Worm (Caenorhabditis elegans): ENCODE results near the gene F17H10.4.

The F17H10.4 gene

ce11 chrX:13104966-13105365 is 21.4 kb downstream of the F17H10.4 start, which contains the start of gene F17H10.1 (continued):
- TF ChIP-seq ceh-91 (GFP tag; IDR thresholded peaks at IDR 0.05), result no peak
- no peak for TF ChIP-seq nfya-1 (tag; optimal IDR thresholded peaks at IDR 0.05; ENCODE audit: borderline replicate concordance, insufficient read depth)
- peak in 1 of 2 experiments; percentile 76 for TF ChIP-seq let-607 (tag; optimal IDR thresholded peaks at IDR 0.05)
- peak; percentile 63 for TF ChIP-seq K12H6.12 (tag; optimal IDR thresholded peaks at IDR 0.05)
- no peak for TF ChIP-seq Y56A3A.18 (GFP tag; IDR thresholded peaks at IDR 0.05)
- TF ChIP-seq mxl-1 (tag; optimal IDR thresholded peaks at IDR 0.05), result no peak
- TF ChIP-seq mel-28 (tag; optimal IDR thresholded peaks at IDR 0.05; ENCODE audit: borderline replicate concordance), result no peak
- TF ChIP-seq snpc-1.3 (tag; optimal IDR thresholded peaks at IDR 0.05; ENCODE audit: insufficient read depth), result no peak
- no peak for TF ChIP-seq unc-62 (GFP tag; optimal IDR thresholded peaks at IDR 0.05)
- TF ChIP-seq lir-1 (GFP tag; conservative IDR thresholded peaks at IDR 0.05), result peak; percentile 64
- TF ChIP-seq madf-10 (tag; optimal IDR thresholded peaks at IDR 0.05), result peak; percentile 68
- TF ChIP-seq unc-130 (GFP tag; optimal IDR thresholded peaks at IDR 0.05), result no peak
- TF ChIP-seq F49E8.2 (tag; optimal IDR thresholded peaks at IDR 0.05; ENCODE audit: insufficient read depth), result no peak
- TF ChIP-seq nhr-80 (tag; optimal IDR thresholded peaks at IDR 0.05), result peak; percentile 88
- peak; percentile 75 for TF ChIP-seq dox-1 (GFP tag; IDR thresholded peaks at IDR 0.05)
- peak; percentile 47 for TF ChIP-seq hmg-1.2 (GFP tag; IDR thresholded peaks at IDR 0.05)
- TF ChIP-seq xnd-1 (tag; optimal IDR thresholded peaks at IDR 0.05), result no peak
- TF ChIP-seq hrde-1 (tag; optimal IDR thresholded peaks at IDR 0.05; ENCODE audit: borderline replicate concordance), result no peak
- no peak for TF ChIP-seq egl-44 (GFP tag; IDR thresholded peaks at IDR 0.05)
- no peak for TF ChIP-seq T07F8.4 (tag; optimal IDR thresholded peaks at IDR 0.05)
- no peak for TF ChIP-seq F37B4.10 (GFP tag; IDR thresholded peaks at IDR 0.05)
- no peak for TF ChIP-seq B0019.2 (GFP tag; conservative IDR thresholded peaks at IDR 0.05)
- TF ChIP-seq zim-3 (tag; optimal IDR thresholded peaks at IDR 0.05), result no peak
- 0 out of 2 replicates have a peak, but pooled peaks have one; percentile 44 for TF ChIP-seq cebp-1 (GFP tag; IDR thresholded peaks at IDR 0.05)
- TF ChIP-seq cebp-1 (tag; optimal IDR thresholded peaks at IDR 0.05), result peak; percentile 82
- peak; percentile 66 for TF ChIP-seq die-1 (tag; optimal IDR thresholded peaks at IDR 0.05)
- peak; percentile 54 for TF ChIP-seq ekl-4 (GFP tag; IDR thresholded peaks at IDR 0.05)
- TF ChIP-seq rpc-1 (optimal IDR thresholded peaks at IDR 0.05), result no peak
- no peak for TF ChIP-seq rpc-1 (tag; optimal IDR thresholded peaks at IDR 0.05)
- no peak for TF ChIP-seq F57C9.4 (tag; optimal IDR thresholded peaks at IDR 0.05)
- no peak for TF ChIP-seq rec-8 (tag; optimal IDR thresholded peaks at IDR 0.05)
- no peak for TF ChIP-seq egl-18 (GFP tag; IDR thresholded peaks at IDR 0.05)
- peak; percentile 89 for TF ChIP-seq nfyb-1 (GFP tag; IDR thresholded peaks at IDR 0.05)
- TF ChIP-seq ztf-25 (GFP tag; IDR thresholded peaks at IDR 0.05), result no peak
- TF ChIP-seq F22D6.2 (tag; optimal IDR thresholded peaks at IDR 0.05), result peak; percentile 80
- no peak for TF ChIP-seq pha-4 (tag; optimal IDR thresholded peaks at IDR 0.05)
- peak; percentile 85 for TF ChIP-seq atf-7 (tag; optimal IDR thresholded peaks at IDR 0.05)
- no peak for TF ChIP-seq hlh-12 (tag; optimal IDR thresholded peaks at IDR 0.05)
- peak; percentile 40 for TF ChIP-seq ztf-18 (tag; optimal IDR thresholded peaks at IDR 0.05)
- no peak for TF ChIP-seq lag-1 (GFP tag; IDR thresholded peaks at IDR 0.05)
- TF ChIP-seq ztf-3 (GFP tag; optimal IDR thresholded peaks at IDR 0.05), result peak; percentile 43
- TF ChIP-seq ztf-28 (GFP tag; IDR thresholded peaks at IDR 0.05), result no peak
- peak; percentile 83 for TF ChIP-seq B0336.3 (GFP tag; IDR thresholded peaks at IDR 0.05)
- TF ChIP-seq ztf-26 (tag; optimal IDR thresholded peaks at IDR 0.05), result peak; percentile 91
- TF ChIP-seq cebp-2 (GFP tag; IDR thresholded peaks at IDR 0.05), result no peak
- peak; percentile 66 for TF ChIP-seq tbp1 (GFP tag; optimal IDR thresholded peaks at IDR 0.05)
- TF ChIP-seq bed-1 (GFP tag; IDR thresholded peaks at IDR 0.05), result no peak
- no peak for TF ChIP-seq tbx-9 (tag; optimal IDR thresholded peaks at IDR 0.05; ENCODE audit: borderline replicate concordance)
- TF ChIP-seq lin-54 (GFP tag; optimal IDR thresholded peaks at IDR 0.05), result peak; percentile 39
- TF ChIP-seq bed-2 (GFP tag; IDR thresholded peaks at IDR 0.05), result no peak
